Worm (Caenorhabditis elegans) whole organism, L1 larva: ENCODE data around the gene str-227.

Experiments used
- C04F5.9 ChIP-seq: sonication (generic microtip); optimal IDR thresholded peaks from 2 replicates; lab custom pipeline; 2016; ENCODE audit warnings: missing genetic modification characterization, missing compliant biosample characterization
- alr-1 ChIP-seq: fragments of 200-800 bp; sonication (Bioruptor generic); optimal IDR thresholded peaks from 2 replicates; lab custom pipeline; 2018; ENCODE audit warnings: borderline replicate concordance, mild to moderate bottlenecking, missing genetic modification characterization, missing compliant biosample characterization
- blmp-1 ChIP-seq: fragments of 150-350 bp; optimal IDR thresholded peaks from 2 replicates; lab custom pipeline; 2014; ENCODE audit warnings: missing biosample characterization, missing genetic modification characterization
- ceh-88 ChIP-seq: fragments of 200-800 bp; sonication (Bioruptor generic); IDR thresholded peaks from 2 replicates; pipeline ENCODE4 v1.3.6; 2022; ENCODE audit warnings: missing genetic modification characterization, missing compliant biosample characterization
- ces-1 ChIP-seq: fragments of 150-350 bp; optimal IDR thresholded peaks from 2 replicates; lab custom pipeline; 2014; ENCODE audit warnings: missing biosample characterization, missing genetic modification reagents, missing genetic modification characterization
- dpl-1 ChIP-seq, 3 experiments: fragments of 150-350 bp in 2 of 3; sonication (generic microtip) in 1 of 3; optimal IDR thresholded peaks; 2 replicates each; lab custom pipeline; 2014 to 2017; ENCODE audit warnings: missing biosample characterization in 3 of 3, missing genetic modification characterization in 3 of 3, missing genetic modification reagents in 3 of 3
- efl-1 ChIP-seq, 4 experiments: fragments of 150-350 bp; optimal IDR thresholded peaks in 3 of 4; peaks in 1 of 4; 1 replicate in 1 of 4; 2 replicates in 3 of 4; lab custom pipeline; 2014; ENCODE audit warnings: missing biosample characterization in 2 of 4, missing genetic modification characterization in 2 of 4, missing genetic modification reagents in 2 of 4
- efl-3 ChIP-seq: fragments of 200-800 bp; sonication (Bioruptor generic); optimal IDR thresholded peaks from 2 replicates; lab custom pipeline; 2018; ENCODE audit warnings: mild to moderate bottlenecking, missing genetic modification characterization, missing compliant biosample characterization
- elt-2 ChIP-seq: sonication (generic microtip); optimal IDR thresholded peaks from 2 replicates; lab custom pipeline; 2016; ENCODE audit warnings: missing genetic modification characterization, mild to moderate bottlenecking, inconsistent platforms, missing compliant biosample characterization, missing genetic modification reagents
- elt-3 ChIP-seq, 6 experiments: fragments of 150-350 bp in 1 of 6; sonication (generic microtip); optimal IDR thresholded peaks; 2 replicates each; lab custom pipeline; 2017 to 2018; ENCODE audit warnings: missing biosample characterization in 6 of 6, missing genetic modification characterization in 6 of 6, inconsistent platforms in 1 of 6
- fkh-10 ChIP-seq: sonication (generic microtip); optimal IDR thresholded peaks from 2 replicates; lab custom pipeline; 2017; ENCODE audit warnings: missing biosample characterization, missing genetic modification reagents, missing genetic modification characterization
- fkh-8 ChIP-seq: sonication (generic microtip); optimal IDR thresholded peaks from 2 replicates; lab custom pipeline; 2016; ENCODE audit warnings: mild to moderate bottlenecking, missing genetic modification characterization, missing compliant biosample characterization
- grh-1 ChIP-seq: fragments of 200-800 bp; sonication (Bioruptor generic); IDR thresholded peaks from 2 replicates; pipeline ENCODE4 v1.3.6; 2022; ENCODE audit warnings: missing genetic modification reagents, missing genetic modification characterization, missing compliant biosample characterization
- hlh-17 ChIP-seq: fragments of 200-800 bp; sonication (Bioruptor generic); optimal IDR thresholded peaks from 2 replicates; lab custom pipeline; 2018; ENCODE audit warnings: missing genetic modification characterization, mild to moderate bottlenecking, missing compliant biosample characterization, moderate library complexity, borderline replicate concordance
- hlh-4 ChIP-seq: sonication (generic microtip); optimal IDR thresholded peaks from 2 replicates; lab custom pipeline; 2016; ENCODE audit warnings: mild to moderate bottlenecking, missing genetic modification characterization, missing compliant biosample characterization
- hpl-2 ChIP-seq: fragments of 150-350 bp; optimal IDR thresholded peaks from 2 replicates; lab custom pipeline; 2014; ENCODE audit warnings: missing biosample characterization, missing genetic modification reagents, missing genetic modification characterization
- isw-1 ChIP-seq: fragments of 200-800 bp; sonication (Bioruptor generic); IDR thresholded peaks from 2 replicates; pipeline ENCODE4 v1.3.6; 2022; ENCODE audit warnings: missing genetic modification characterization, missing compliant biosample characterization
- lin-14 ChIP-seq: fragments of 200-800 bp; sonication (Bioruptor generic); optimal IDR thresholded peaks from 2 replicates; lab custom pipeline; 2018; ENCODE audit warnings: mild to moderate bottlenecking, missing genetic modification characterization, moderate library complexity, missing compliant biosample characterization
- lin-15B ChIP-seq: fragments of 150-350 bp; sonication (generic microtip); optimal IDR thresholded peaks from 3 replicates; lab custom pipeline; 2014; ENCODE audit warnings: missing biosample characterization, missing genetic modification characterization
- lin-35 ChIP-seq, 2 experiments: fragments of 150-350 bp; optimal IDR thresholded peaks; 2 replicates each; lab custom pipeline; 2014; ENCODE audit warnings: missing biosample characterization in 2 of 2, missing genetic modification characterization in 2 of 2, missing genetic modification reagents in 2 of 2
- lir-3 ChIP-seq: sonication (generic microtip); optimal IDR thresholded peaks from 2 replicates; lab custom pipeline; 2016; ENCODE audit warnings: mild to moderate bottlenecking, missing genetic modification characterization, moderate library complexity, missing compliant biosample characterization; ENCODE audit not compliant: poor library complexity
- mab-9 ChIP-seq: fragments of 200-800 bp; sonication (Bioruptor generic); IDR thresholded peaks from 2 replicates; pipeline ENCODE4 v1.3.6; 2022; ENCODE audit warnings: missing genetic modification reagents, missing genetic modification characterization, missing compliant biosample characterization
- mdl-1 ChIP-seq, 2 experiments: fragments of 150-350 bp; optimal IDR thresholded peaks; 2 replicates each; lab custom pipeline; 2014 to 2017; ENCODE audit warnings: missing biosample characterization in 2 of 2, missing genetic modification characterization in 2 of 2, inconsistent platforms in 1 of 2
- mef-2 ChIP-seq: fragments of 150-350 bp; optimal IDR thresholded peaks from 2 replicates; lab custom pipeline; 2014; ENCODE audit warnings: missing biosample characterization, missing genetic modification characterization
- nhr-20 ChIP-seq: sonication (generic microtip); optimal IDR thresholded peaks from 2 replicates; lab custom pipeline; 2016; ENCODE audit warnings: mild to moderate bottlenecking, missing genetic modification characterization, missing compliant biosample characterization
- nhr-71 ChIP-seq: sonication (generic microtip); optimal IDR thresholded peaks from 2 replicates; lab custom pipeline; 2016; ENCODE audit warnings: mild to moderate bottlenecking, missing genetic modification characterization, moderate library complexity, missing compliant biosample characterization
- nhr-77 ChIP-seq: fragments of 150-350 bp; optimal IDR thresholded peaks from 2 replicates; lab custom pipeline; 2014; ENCODE audit warnings: missing biosample characterization, missing genetic modification characterization
- nhr-85 ChIP-seq: sonication (generic microtip); peaks from one replicate; lab custom pipeline; 2016; ENCODE audit warnings: missing genetic modification characterization, inconsistent platforms, missing compliant biosample characterization
- nhr-90 ChIP-seq: sonication (generic microtip); optimal IDR thresholded peaks from 2 replicates; lab custom pipeline; 2016; ENCODE audit warnings: mild to moderate bottlenecking, missing genetic modification characterization, missing compliant biosample characterization; ENCODE audit not compliant: poor library complexity
- snpc-4 ChIP-seq: fragments of 150-350 bp; optimal IDR thresholded peaks from 2 replicates; lab custom pipeline; 2014; ENCODE audit warnings: missing biosample characterization, missing genetic modification characterization
- snu-23 ChIP-seq: sonication (generic microtip); optimal IDR thresholded peaks from 2 replicates; lab custom pipeline; 2016; ENCODE audit warnings: missing genetic modification characterization, missing compliant biosample characterization
- sup-37 ChIP-seq: fragments of 200-800 bp; sonication (Bioruptor generic); optimal IDR thresholded peaks from 2 replicates; lab custom pipeline; 2018; ENCODE audit warnings: mild to moderate bottlenecking, missing genetic modification characterization, missing compliant biosample characterization
- swsn-7 ChIP-seq: sonication (generic microtip); optimal IDR thresholded peaks from 2 replicates; lab custom pipeline; 2016; ENCODE audit warnings: missing genetic modification characterization, missing compliant biosample characterization
- unc-130 ChIP-seq: fragments of 150-350 bp; optimal IDR thresholded peaks from 2 replicates; lab custom pipeline; 2017; ENCODE audit warnings: missing biosample characterization, missing genetic modification characterization, inconsistent platforms
- unc-30 ChIP-seq: sonication (generic microtip); optimal IDR thresholded peaks from 2 replicates; lab custom pipeline; 2017; ENCODE audit warnings: missing biosample characterization, missing genetic modification characterization
- unc-62 ChIP-seq: fragments of 150-350 bp; optimal IDR thresholded peaks from 2 replicates; lab custom pipeline; 2014; ENCODE audit warnings: missing biosample characterization, missing genetic modification reagents, missing genetic modification characterization
- unc-86 ChIP-seq: sonication (generic microtip); optimal IDR thresholded peaks from 2 replicates; lab custom pipeline; 2016; ENCODE audit warnings: missing genetic modification characterization, missing compliant biosample characterization
- unc-98 ChIP-seq: fragments of 200-800 bp; sonication (Bioruptor generic); IDR thresholded peaks from 2 replicates; pipeline ENCODE4 v1.3.6; 2022; ENCODE audit warnings: missing genetic modification characterization, missing compliant biosample characterization
- zip-4 ChIP-seq: fragments of 200-800 bp; sonication (Bioruptor generic); optimal IDR thresholded peaks from 2 replicates; lab custom pipeline; 2018; ENCODE audit warnings: mild to moderate bottlenecking, missing genetic modification characterization, moderate library complexity, missing compliant biosample characterization
- ztf-4 ChIP-seq: fragments of 150-350 bp; optimal IDR thresholded peaks from 2 replicates; lab custom pipeline; 2014; ENCODE audit warnings: missing biosample characterization, missing genetic modification characterization

The str-227 gene

DNA sequence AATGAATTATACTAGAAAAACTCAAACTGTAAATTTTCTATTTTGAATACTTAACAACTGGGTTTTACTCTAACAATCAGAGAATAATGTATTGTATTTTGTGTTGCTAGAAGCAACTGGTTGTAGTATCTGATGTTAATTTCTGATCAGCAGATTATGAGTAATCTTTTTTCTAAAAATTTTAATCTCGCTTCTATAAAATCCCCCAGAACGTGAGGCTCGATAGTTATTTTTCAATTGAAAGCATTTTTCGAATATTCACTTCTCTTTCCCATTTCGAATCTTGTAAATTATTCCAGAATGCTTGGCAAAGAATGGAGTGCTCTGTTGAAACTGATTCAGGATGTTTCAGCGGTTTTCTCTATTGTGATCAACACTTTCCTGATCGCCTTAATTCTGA is at the start of gene str-227:
Gene str-227 (plus strand): TSS at position 301 of the 400 bp plus-strand sequence.
- no peak for TF ChIP-seq snpc-4
- no peak for TF ChIP-seq efl-3 (GFP tag; lab: Kevin White, UChicago)

DNA sequence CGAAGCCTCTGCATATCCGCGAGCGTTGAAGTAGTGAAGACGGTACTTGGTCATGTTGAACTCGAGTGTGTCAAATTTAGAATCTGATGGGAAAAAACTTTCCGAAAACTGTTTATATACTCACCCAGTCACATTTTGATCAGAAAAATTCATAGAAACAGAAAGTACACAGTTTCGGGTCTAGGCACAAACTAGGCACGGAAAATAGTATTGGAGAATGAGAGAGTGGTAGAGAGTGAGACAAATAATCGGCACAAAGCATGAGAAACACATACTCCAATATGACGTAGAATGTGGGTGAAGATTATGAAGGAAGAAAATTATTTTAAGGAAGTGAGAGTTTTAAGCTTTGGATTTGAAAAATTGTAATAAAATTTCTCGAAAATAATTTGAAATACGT is 49.6 kb upstream of the str-227 start, which contains the start of gene gst-33:
Gene gst-33 (minus strand): TSS at position 127 of the 400 bp plus-strand sequence.
- TF ChIP-seq ces-1 (GFP tag; lab: Kevin White, UChicago) = no peak
- peak; percentile 20 to 33 for TF ChIP-seq efl-1 (optimal IDR thresholded peaks at IDR 0.05; lab: Kevin White, UChicago)
- peak in 1 of 2 experiments; percentile 85 for TF ChIP-seq efl-1 (GFP tag; optimal IDR thresholded peaks at IDR 0.05 in 1 of 2; lab: Kevin White, UChicago)
- peak; percentile 69 for TF ChIP-seq nhr-20 (tag; lab: Kevin White, UChicago)
- TF ChIP-seq elt-3 (tag; optimal IDR thresholded peaks at IDR 0.05; lab: Kevin White, UChicago) = peak in 1 of 6 experiments; percentile 26
- no peak for TF ChIP-seq mab-9 (GFP tag; lab: Robert Waterston, UW)
- no peak for TF ChIP-seq isw-1
- TF ChIP-seq lin-35 (GFP tag; optimal IDR thresholded peaks at IDR 0.05; lab: Kevin White, UChicago) = peak in 1 of 2 experiments; percentile 44
- TF ChIP-seq nhr-90 (tag; lab: Kevin White, UChicago) = peak; percentile 40
- TF ChIP-seq elt-2 (tag; lab: Kevin White, UChicago) = peak; percentile 69
- TF ChIP-seq nhr-77 (tag; lab: Kevin White, UChicago) = peak; percentile 16
- TF ChIP-seq unc-98 (GFP tag; lab: Robert Waterston, UW) = no peak
- no peak for TF ChIP-seq unc-130 (tag; lab: Kevin White, UChicago)
- peak; percentile 51 for TF ChIP-seq snu-23 (GFP tag; lab: Kevin White, UChicago)
- TF ChIP-seq blmp-1 (tag; lab: Kevin White, UChicago) = peak; percentile 92
- peak in 1 of 3 experiments; percentile 9 for TF ChIP-seq dpl-1 (GFP tag; optimal IDR thresholded peaks at IDR 0.05; lab: Kevin White, UChicago)
- peak in 1 of 2 experiments; percentile 28 for TF ChIP-seq mdl-1 (tag; optimal IDR thresholded peaks at IDR 0.05; lab: Kevin White, UChicago)
- TF ChIP-seq zip-4 = no peak
- TF ChIP-seq nhr-85 = peak; percentile 80
- TF ChIP-seq, all 84 proteins: peak for 12

DNA sequence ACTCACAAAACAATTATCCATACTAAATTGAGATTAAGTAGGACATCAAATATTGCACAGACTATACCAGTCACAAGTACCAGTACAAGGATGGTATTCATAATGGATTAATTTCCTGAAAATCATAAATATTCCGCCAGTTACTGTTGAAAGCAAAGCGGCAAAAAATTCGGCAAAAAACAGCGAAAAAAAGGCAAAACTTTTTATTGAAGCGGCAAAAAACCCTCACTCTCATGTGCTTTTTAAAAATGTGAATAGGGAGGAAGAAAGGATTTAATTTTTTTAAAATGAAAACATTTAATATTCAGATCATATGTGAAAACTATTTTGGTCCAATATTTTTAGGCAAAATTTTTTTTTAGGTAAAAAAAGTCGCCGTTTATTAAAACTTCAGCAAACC is 47.2 kb upstream of the str-227 start, which contains the start of gene srbc-29:
Gene srbc-29 (minus strand): TSS at position 101 of the 400 bp plus-strand sequence.
- TF ChIP-seq unc-62 (GFP tag; lab: Kevin White, UChicago) = no peak
- TF ChIP-seq blmp-1 (tag; lab: Kevin White, UChicago) = no peak
- TF ChIP-seq, all 84 proteins: peak for 0

DNA sequence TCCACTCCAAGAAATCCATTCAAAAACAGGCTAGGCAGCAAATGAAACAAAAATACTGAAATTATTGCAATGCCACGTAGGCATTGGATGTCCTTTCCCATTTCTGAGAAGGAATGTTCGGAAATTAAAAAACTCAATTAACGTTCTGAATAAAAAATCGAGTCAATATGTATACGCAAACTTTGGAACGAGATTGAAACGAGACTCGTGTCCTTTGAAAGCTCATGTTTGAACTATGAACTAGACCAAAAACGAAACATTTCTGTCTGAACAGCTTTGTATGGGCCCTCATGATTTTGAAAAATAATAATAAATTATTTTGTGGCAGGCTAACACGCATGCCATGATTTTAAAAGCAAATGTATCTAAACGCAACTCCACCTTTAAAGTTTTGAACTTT is 43.0 kb upstream of the str-227 start, which contains the start of gene oac-2:
Gene oac-2 (minus strand): TSS at position 101 of the 400 bp plus-strand sequence.
- TF ChIP-seq hlh-4 = no peak
- no peak for TF ChIP-seq snpc-4
- no peak for TF ChIP-seq unc-86
- TF ChIP-seq swsn-7 (tag; lab: Kevin White, UChicago) = no peak

DNA sequence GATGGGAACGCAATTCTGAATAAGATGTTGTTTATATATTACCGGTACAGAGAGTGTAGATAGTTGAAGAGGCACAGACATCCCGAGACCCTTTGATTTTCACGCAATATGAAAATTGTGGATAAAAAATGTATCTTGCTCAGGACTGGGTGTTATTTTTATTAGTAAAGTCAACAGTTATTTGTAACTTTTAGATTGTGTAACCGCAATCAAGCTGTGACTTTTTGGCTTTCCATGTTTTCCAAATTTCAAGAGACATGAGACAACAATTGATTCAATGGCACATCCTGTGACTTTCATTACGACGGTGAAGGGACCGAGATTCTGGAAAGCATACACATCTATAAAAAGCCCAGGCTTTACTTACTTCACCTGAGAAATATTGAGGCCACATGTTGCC is 41.8 kb upstream of the str-227 start:
- no peak for TF ChIP-seq lir-3 (tag; lab: Kevin White, UChicago)
- TF ChIP-seq nhr-71 (tag; lab: Kevin White, UChicago) = no peak
- TF ChIP-seq ztf-4 (tag; lab: Kevin White, UChicago) = no peak
- no peak for TF ChIP-seq fkh-10 (GFP tag; lab: Kevin White, UChicago)
- no peak for TF ChIP-seq ceh-88
- no peak for TF ChIP-seq grh-1
- no peak for TF ChIP-seq nhr-77 (tag; lab: Kevin White, UChicago)
- TF ChIP-seq lin-14 (GFP tag; lab: Kevin White, UChicago) = no peak
- TF ChIP-seq lin-15B (tag; lab: Kevin White, UChicago) = no peak
- TF ChIP-seq C04F5.9 (tag; lab: Kevin White, UChicago) = no peak
- no peak for TF ChIP-seq hpl-2 (GFP tag; lab: Kevin White, UChicago)
- TF ChIP-seq mef-2 = no peak
- no peak for TF ChIP-seq sup-37 (GFP tag; lab: Kevin White, UChicago)
- no peak for TF ChIP-seq alr-1 (tag; lab: Kevin White, UChicago)
- TF ChIP-seq fkh-8 (tag; lab: Kevin White, UChicago) = no peak
- TF ChIP-seq hlh-17 (GFP tag; lab: Kevin White, UChicago) = no peak
- TF ChIP-seq nhr-90 (tag; lab: Kevin White, UChicago) = no peak
- TF ChIP-seq unc-30 = no peak
